Fruit fly (Drosophila melanogaster) whole organism, embryonic: Measurements from ENCODE around the gene Frmd5.

ENCODE experiments used
- ATbp ChIP-seq: fragments of 200-800 bp; sonication (Bioruptor generic); optimal IDR thresholded peaks from 2 replicates; lab custom pipeline; 2017; ENCODE audit warnings: missing biosample characterization, mild to moderate bottlenecking, missing genetic modification characterization, missing genetic modification reagents
- Atf-2 ChIP-seq: fragments of 200-800 bp; sonication (Bioruptor generic); optimal IDR thresholded peaks from 2 replicates; lab custom pipeline; 2016; ENCODE audit warnings: missing biosample characterization, missing genetic modification characterization
- Atf3 ChIP-seq: fragments of 200-800 bp; sonication (Bioruptor generic); optimal IDR thresholded peaks from 3 replicates; lab custom pipeline; 2016; ENCODE audit warnings: missing biosample characterization, missing genetic modification characterization
- CG10209 ChIP-seq: fragments of 200-800 bp; sonication (Bioruptor generic); optimal IDR thresholded peaks from 3 replicates; lab custom pipeline; 2017; ENCODE audit warnings: missing biosample characterization, mild to moderate bottlenecking, missing genetic modification characterization, missing genetic modification reagents
- CG1024 ChIP-seq: fragments of 200-800 bp; sonication (Bioruptor generic); IDR thresholded peaks from 2 replicates; pipeline ENCODE4 v1.3.6; 2022; ENCODE audit warnings: missing biosample characterization, missing genetic modification characterization
- CG10979 ChIP-seq: fragments of 200-800 bp; sonication (Bioruptor generic); optimal IDR thresholded peaks from 2 replicates; lab custom pipeline; 2018; ENCODE audit warnings: missing biosample characterization, mild to moderate bottlenecking, missing genetic modification characterization, moderate library complexity
- CG12219 ChIP-seq: fragments of 200-800 bp; sonication (Bioruptor generic); optimal IDR thresholded peaks from 3 replicates; lab custom pipeline; 2018; ENCODE audit warnings: missing biosample characterization, mild to moderate bottlenecking, missing genetic modification characterization
- CG15269 ChIP-seq: fragments of 200-800 bp; sonication (Bioruptor generic); optimal IDR thresholded peaks from 2 replicates; lab custom pipeline; 2018; ENCODE audit warnings: missing biosample characterization, mild to moderate bottlenecking, missing genetic modification characterization, moderate library complexity
- CG15601 ChIP-seq: fragments of 200-800 bp; sonication (Bioruptor generic); optimal IDR thresholded peaks from 3 replicates; lab custom pipeline; 2019; ENCODE audit warnings: missing biosample characterization, mild to moderate bottlenecking, missing genetic modification characterization, moderate library complexity
- CG1602 ChIP-seq: fragments of 200-800 bp; sonication (Bioruptor generic); optimal IDR thresholded peaks from 3 replicates; lab custom pipeline; 2016; ENCODE audit warnings: missing biosample characterization, missing genetic modification characterization
- CG17359 ChIP-seq: fragments of 200-800 bp; sonication (Bioruptor generic); optimal IDR thresholded peaks from 3 replicates; lab custom pipeline; 2018; ENCODE audit warnings: missing biosample characterization, mild to moderate bottlenecking, missing genetic modification characterization, moderate library complexity
- CG2116 ChIP-seq: fragments of 200-800 bp; sonication (Bioruptor generic); optimal IDR thresholded peaks from 3 replicates; lab custom pipeline; 2018; ENCODE audit warnings: missing biosample characterization, mild to moderate bottlenecking, missing genetic modification characterization
- CG2129 ChIP-seq: fragments of 200-800 bp; sonication (Bioruptor generic); IDR thresholded peaks from 2 replicates; pipeline ENCODE4 v1.3.6; 2022; ENCODE audit warnings: missing biosample characterization, missing genetic modification characterization; ENCODE audit not compliant: partially characterized antibody
- CG31365 ChIP-seq: fragments of 200-800 bp; sonication (Bioruptor generic); optimal IDR thresholded peaks from 2 replicates; lab custom pipeline; 2018; ENCODE audit warnings: missing biosample characterization, mild to moderate bottlenecking, missing genetic modification characterization
- CG31441 ChIP-seq: fragments of 200-800 bp; sonication (Bioruptor generic); IDR thresholded peaks from 2 replicates; pipeline ENCODE4 v1.3.6; 2022; ENCODE audit warnings: missing biosample characterization, missing genetic modification characterization
- CG34422 ChIP-seq: fragments of 200-800 bp; sonication (Bioruptor generic); IDR thresholded peaks from 3 replicates; pipeline ENCODE4 v1.3.6; 2022; ENCODE audit warnings: missing biosample characterization, missing genetic modification characterization
- CG6791 ChIP-seq: fragments of 200-800 bp; sonication (Bioruptor generic); IDR thresholded peaks from 3 replicates; pipeline ENCODE4 v1.3.6; 2022; ENCODE audit warnings: missing biosample characterization, missing genetic modification characterization; ENCODE audit not compliant: partially characterized antibody
- CG8290 ChIP-seq, 3 experiments: fragments of 200-800 bp; sonication (Bioruptor generic); optimal IDR thresholded peaks; 2 replicates each; lab custom pipeline; 2016 to 2019; ENCODE audit warnings: missing biosample characterization in 3 of 3, missing genetic modification characterization in 3 of 3, mild to moderate bottlenecking in 2 of 3, moderate library complexity in 1 of 3
- D19B ChIP-seq: fragments of 200-800 bp; sonication (Bioruptor generic); optimal IDR thresholded peaks from 2 replicates; lab custom pipeline; 2017; ENCODE audit warnings: missing biosample characterization, mild to moderate bottlenecking, missing genetic modification characterization
- Dad ChIP-seq: fragments of 200-800 bp; sonication (Bioruptor generic); optimal IDR thresholded peaks from 3 replicates; lab custom pipeline; 2016; ENCODE audit warnings: missing biosample characterization, missing genetic modification characterization
- Dfd ChIP-seq, 2 experiments: fragments of >200 bp; optimal IDR thresholded peaks; 2 replicates each; lab custom pipeline; 2017; ENCODE audit warnings: missing biosample characterization in 2 of 2, missing genetic modification characterization in 2 of 2
- Dref ChIP-seq: fragments of 200-800 bp; sonication (Bioruptor generic); IDR thresholded peaks from 2 replicates; pipeline ENCODE4 v1.3.6; 2022; ENCODE audit warnings: missing biosample characterization, missing genetic modification characterization
- Hr39 ChIP-seq: fragments of >200 bp; optimal IDR thresholded peaks from 2 replicates; lab custom pipeline; 2017
- Hr51 ChIP-seq, 2 experiments: fragments of 200-800 bp; sonication (Bioruptor generic); optimal IDR thresholded peaks; 2 replicates in 1 of 2; 3 replicates in 1 of 2; lab custom pipeline; 2016 to 2018; ENCODE audit warnings: missing biosample characterization in 2 of 2, missing genetic modification characterization in 2 of 2, mild to moderate bottlenecking in 1 of 2, moderate library complexity in 1 of 2
- Mes4 ChIP-seq: fragments of 200-800 bp; sonication (Bioruptor generic); optimal IDR thresholded peaks from 2 replicates; lab custom pipeline; 2016; ENCODE audit warnings: missing biosample characterization, missing genetic modification characterization
- NC2α ChIP-seq: fragments of 200-800 bp; sonication (Bioruptor generic); optimal IDR thresholded peaks from 2 replicates; lab custom pipeline; 2016; ENCODE audit warnings: missing biosample characterization, missing genetic modification characterization
- Ravus ChIP-seq: fragments of 200-800 bp; sonication (Bioruptor generic); IDR thresholded peaks from 2 replicates; pipeline ENCODE4 v1.3.6; 2022; ENCODE audit warnings: missing biosample characterization, missing genetic modification characterization
- Rx ChIP-seq: fragments of 200-800 bp; sonication (Bioruptor generic); IDR thresholded peaks from 2 replicates; pipeline ENCODE4 v1.3.6; 2022; ENCODE audit warnings: missing biosample characterization, missing genetic modification characterization
- bigmax ChIP-seq: fragments of 200-800 bp; sonication (Bioruptor generic); optimal IDR thresholded peaks from 2 replicates; lab custom pipeline; 2018; ENCODE audit warnings: missing biosample characterization, mild to moderate bottlenecking, missing genetic modification characterization
- btn ChIP-seq: fragments of 200-800 bp; sonication (Bioruptor generic); optimal IDR thresholded peaks from 2 replicates; lab custom pipeline; 2016; ENCODE audit warnings: missing biosample characterization, missing genetic modification characterization
- cad ChIP-seq: fragments of >200 bp; optimal IDR thresholded peaks from 2 replicates; lab custom pipeline; 2017; ENCODE audit warnings: missing biosample characterization, missing genetic modification characterization
- caup ChIP-seq: fragments of 200-800 bp; sonication (Bioruptor generic); optimal IDR thresholded peaks from 3 replicates; lab custom pipeline; 2017; ENCODE audit warnings: missing biosample characterization, mild to moderate bottlenecking, missing genetic modification characterization, moderate library complexity; ENCODE audit not compliant: severe bottlenecking
- danr ChIP-seq: fragments of 200-800 bp; sonication (Bioruptor generic); IDR thresholded peaks from 2 replicates; pipeline ENCODE4 v1.3.6; 2022; ENCODE audit warnings: missing biosample characterization, missing genetic modification characterization
- fd102C ChIP-seq: fragments of 200-800 bp; sonication (Bioruptor generic); optimal IDR thresholded peaks from 2 replicates; lab custom pipeline; 2018; ENCODE audit warnings: missing biosample characterization, mild to moderate bottlenecking, missing genetic modification characterization, moderate library complexity
- her ChIP-seq: fragments of 200-800 bp; sonication (Bioruptor generic); optimal IDR thresholded peaks from 2 replicates; lab custom pipeline; 2016; ENCODE audit warnings: missing biosample characterization, missing genetic modification characterization
- insv ChIP-seq, 2 experiments: fragments of 200-800 bp; sonication (Bioruptor generic); optimal IDR thresholded peaks; 3 replicates each; lab custom pipeline; 2016 to 2018; ENCODE audit warnings: missing biosample characterization in 2 of 2, missing genetic modification characterization in 2 of 2
- jigr1 ChIP-seq: fragments of 200-800 bp; sonication (Bioruptor generic); IDR thresholded peaks from 3 replicates; pipeline ENCODE4 v1.3.6; 2022; ENCODE audit warnings: missing biosample characterization, missing genetic modification characterization
- lmd ChIP-seq: fragments of 200-800 bp; sonication (Bioruptor generic); IDR thresholded peaks from 2 replicates; pipeline ENCODE4 v1.3.6; 2022; ENCODE audit warnings: missing biosample characterization, missing genetic modification characterization
- mirr ChIP-seq: fragments of 200-800 bp; sonication (Bioruptor generic); optimal IDR thresholded peaks from 3 replicates; lab custom pipeline; 2018; ENCODE audit warnings: missing biosample characterization, mild to moderate bottlenecking, missing genetic modification characterization
- nerfin-2 ChIP-seq: fragments of 200-800 bp; sonication (Bioruptor generic); IDR thresholded peaks from 2 replicates; pipeline ENCODE4 v1.3.6; 2022; ENCODE audit warnings: missing biosample characterization, missing genetic modification characterization; ENCODE audit not compliant: partially characterized antibody
- run ChIP-seq: fragments of 200-800 bp; sonication (Bioruptor generic); optimal IDR thresholded peaks from 3 replicates; lab custom pipeline; 2018; ENCODE audit warnings: missing biosample characterization, mild to moderate bottlenecking, missing genetic modification characterization
- sqz ChIP-seq: fragments of 200-800 bp; sonication (Bioruptor generic); optimal IDR thresholded peaks from 3 replicates; lab custom pipeline; 2018; ENCODE audit warnings: missing biosample characterization, mild to moderate bottlenecking, missing genetic modification characterization
- sr ChIP-seq: fragments of 200-800 bp; sonication (Bioruptor generic); IDR thresholded peaks from 3 replicates; pipeline ENCODE4 v1.3.6; 2022; ENCODE audit warnings: missing biosample characterization, missing genetic modification characterization
- toy ChIP-seq: fragments of 200-800 bp; sonication (Bioruptor generic); IDR thresholded peaks from 2 replicates; pipeline ENCODE4 v1.3.6; 2022; ENCODE audit warnings: missing biosample characterization, missing genetic modification characterization
- trh ChIP-seq: fragments of 200-800 bp; sonication (Bioruptor generic); optimal IDR thresholded peaks from 2 replicates; lab custom pipeline; 2016; ENCODE audit warnings: missing biosample characterization, missing genetic modification characterization
- vnd ChIP-seq: fragments of 200-800 bp; sonication (Bioruptor generic); IDR thresholded peaks from 3 replicates; pipeline ENCODE4 v1.3.6; 2022; ENCODE audit warnings: missing biosample characterization, missing genetic modification characterization; ENCODE audit not compliant: partially characterized antibody
- wdn ChIP-seq: fragments of 200-800 bp; sonication (Bioruptor generic); IDR thresholded peaks from 2 replicates; pipeline ENCODE4 v1.3.6; 2022; ENCODE audit warnings: missing biosample characterization, missing genetic modification characterization

Gene Frmd5

DNA sequence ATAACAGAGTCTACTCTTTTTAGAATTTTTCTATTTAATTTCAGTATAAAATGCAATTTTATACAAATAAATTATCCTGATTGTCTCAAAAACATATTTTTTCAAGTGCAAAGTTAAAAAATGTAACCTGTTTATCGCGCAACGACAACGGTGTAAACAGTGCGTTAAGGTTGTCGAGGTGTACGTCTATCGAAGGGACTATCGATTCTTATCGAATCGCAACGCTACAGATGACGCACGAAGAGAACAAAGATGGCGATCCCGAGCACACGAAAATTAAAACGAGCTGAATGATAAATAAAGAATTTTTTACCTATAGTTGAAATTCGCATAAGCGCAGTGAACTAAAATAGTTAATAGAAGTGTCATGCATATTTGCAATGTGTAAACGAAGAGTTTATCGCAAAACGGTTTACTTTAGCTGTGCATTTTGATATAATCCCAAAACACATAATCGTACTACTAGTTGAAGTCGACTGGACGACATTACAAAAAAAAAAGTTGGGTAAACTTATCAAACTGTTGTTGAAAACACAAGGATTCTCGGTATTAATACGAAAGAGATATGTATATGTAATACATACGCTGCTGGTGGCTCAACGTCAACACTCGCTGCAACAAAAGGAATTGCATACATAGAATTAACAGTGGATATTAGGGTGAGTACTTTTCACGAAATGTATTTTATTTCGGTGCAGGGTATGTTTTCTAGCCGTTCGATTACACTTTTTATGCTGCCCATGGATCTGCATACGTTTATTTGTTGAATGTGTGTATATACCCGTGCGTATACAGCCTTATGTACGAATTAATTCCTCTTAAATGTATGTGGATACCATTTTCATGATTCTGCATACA lies 43.9 kb downstream of the Frmd5 start, which contains the start of gene da (continued):
- TF ChIP-seq CG1602 (GFP tag; lab: Kevin White, UChicago), result peak; percentile 36
- peak; percentile 69 for TF ChIP-seq CG15269
- TF ChIP-seq insv (GFP tag; optimal IDR thresholded peaks at IDR 0.05; lab: Kevin White, UChicago), result no peak
- peak; percentile 46 for TF ChIP-seq her (GFP tag; lab: Kevin White, UChicago)
- TF ChIP-seq Atf3 (GFP tag; lab: Kevin White, UChicago), result peak; percentile 72
- TF ChIP-seq wdn (GFP tag; lab: Robert Waterston, UW), result peak; percentile 29; the same call in 1 of the 2 replicates
- TF ChIP-seq Hr51 (GFP tag; optimal IDR thresholded peaks at IDR 0.05; lab: Kevin White, UChicago), result peak; percentile 39 to 46
- no peak for TF ChIP-seq Ravus (GFP tag; lab: Robert Waterston, UW)
- TF ChIP-seq CG10979 (tag; lab: Kevin White, UChicago), result peak; percentile 35
- TF ChIP-seq CG1024 (GFP tag; lab: Robert Waterston, UW), result peak; percentile 96
- peak; percentile 32 for TF ChIP-seq bigmax (GFP tag; lab: Kevin White, UChicago)
- TF ChIP-seq Atf-2 (GFP tag; lab: Kevin White, UChicago), result no peak
- TF ChIP-seq Dfd (GFP tag; optimal IDR thresholded peaks at IDR 0.05; lab: Kevin White, UChicago), result peak in 1 of 2 experiments; percentile 43
- TF ChIP-seq Dref (GFP tag; lab: Robert Waterston, UW), result peak; percentile 92
- no peak for TF ChIP-seq danr
- no peak; the same call in 1 of the 2 replicates for TF ChIP-seq Rx
- peak; percentile 45 for TF ChIP-seq Dad (GFP tag; lab: Kevin White, UChicago)
- TF ChIP-seq trh (GFP tag; lab: Kevin White, UChicago), result no peak
- peak; percentile 53; the same call in 1 of the 2 replicates for TF ChIP-seq CG31441 (GFP tag; lab: Robert Waterston, UW)
- TF ChIP-seq D19B (GFP tag; lab: Kevin White, UChicago), result peak; percentile 64
- no peak for TF ChIP-seq cad (GFP tag; lab: Kevin White, UChicago)
- peak; percentile 39 for TF ChIP-seq CG12219
- no peak for TF ChIP-seq btn (GFP tag; lab: Kevin White, UChicago)
- TF ChIP-seq NC2α, result no peak
- TF ChIP-seq CG8290 (GFP tag; optimal IDR thresholded peaks at IDR 0.05; lab: Kevin White, UChicago), result peak; percentile 80
- TF ChIP-seq CG8290 (tag; optimal IDR thresholded peaks at IDR 0.05; lab: Kevin White, UChicago), result peak in 1 of 2 experiments; percentile 89
- peak; percentile 48 for TF ChIP-seq CG15601 (tag; lab: Kevin White, UChicago)
- TF ChIP-seq jigr1 (GFP tag; lab: Robert Waterston, UW), result no peak
- TF ChIP-seq vnd (GFP tag; lab: Robert Waterston, UW), result no peak; the same call in 2 of the 3 replicates
- no peak for TF ChIP-seq CG31365 (tag; lab: Kevin White, UChicago)
- no peak for TF ChIP-seq fd102C (GFP tag; lab: Kevin White, UChicago)
- TF ChIP-seq sr (GFP tag; lab: Robert Waterston, UW), result no peak
- TF ChIP-seq CG2116 (GFP tag; lab: Kevin White, UChicago), result peak; percentile 99
- TF ChIP-seq CG17359 (tag; lab: Kevin White, UChicago), result peak; percentile 68
- TF ChIP-seq nerfin-2 (GFP tag; lab: Robert Waterston, UW), result peak; percentile 65
- peak; percentile 30 for TF ChIP-seq Mes4 (GFP tag; lab: Kevin White, UChicago)
- no peak for TF ChIP-seq run (tag; lab: Kevin White, UChicago)
- peak; percentile 57; the same call in 2 of the 3 replicates for TF ChIP-seq CG34422 (GFP tag; lab: Robert Waterston, UW)
- TF ChIP-seq Hr39 (lab: Kevin White, UChicago), result no peak
- peak; percentile 60; the same call in 1 of the 3 replicates for TF ChIP-seq CG6791 (GFP tag; lab: Robert Waterston, UW)
- TF ChIP-seq toy, result no peak
- TF ChIP-seq ATbp, result no peak
- TF ChIP-seq mirr, result no peak
- TF ChIP-seq CG10209, result peak; percentile 52
- peak; percentile 69 for TF ChIP-seq caup (GFP tag; lab: Kevin White, UChicago)
- TF ChIP-seq sqz (GFP tag; lab: Kevin White, UChicago), result no peak
- TF ChIP-seq CG2129, result no peak
- no peak for TF ChIP-seq lmd (GFP tag; lab: Robert Waterston, UW)
